Fruit fly (Drosophila melanogaster) whole organism, wandering third instar larva: ENCODE measurements around the gene CG9391.

Source experiments
- Abd-B ChIP-seq: fragments of >200 bp; optimal IDR thresholded peaks from 2 replicates; lab custom pipeline; 2017; ENCODE audit warnings: missing biosample characterization, missing genetic modification characterization
- CG32264 ChIP-seq: fragments of 200-800 bp; sonication (Bioruptor generic); optimal IDR thresholded peaks from 2 replicates; lab custom pipeline; 2016; ENCODE audit warnings: missing biosample characterization, missing genetic modification characterization
- CG9705 ChIP-seq: fragments of 200-800 bp; sonication (Bioruptor generic); optimal IDR thresholded peaks from 2 replicates; lab custom pipeline; 2018; ENCODE audit warnings: missing biosample characterization, mild to moderate bottlenecking, missing genetic modification characterization
- CrebA ChIP-seq: fragments of 200-800 bp; sonication (Bioruptor generic); optimal IDR thresholded peaks from 2 replicates; lab custom pipeline; 2016; ENCODE audit warnings: missing biosample characterization, mild to moderate bottlenecking, missing genetic modification characterization, borderline replicate concordance
- Dfd ChIP-seq: fragments of >200 bp; optimal IDR thresholded peaks from 2 replicates; lab custom pipeline; 2017; ENCODE audit warnings: missing biosample characterization, missing genetic modification characterization
- GATAd ChIP-seq: sonication (Bioruptor generic); optimal IDR thresholded peaks from 2 replicates; lab custom pipeline; 2016; ENCODE audit warnings: missing biosample characterization, missing genetic modification characterization
- HLH106 ChIP-seq: fragments of 200-800 bp; optimal IDR thresholded peaks from 3 replicates; lab custom pipeline; 2019; ENCODE audit warnings: missing biosample characterization, mild to moderate bottlenecking, missing genetic modification characterization, moderate library complexity
- Hnf4 ChIP-seq: fragments of 200-800 bp; sonication (Bioruptor generic); optimal IDR thresholded peaks from 2 replicates; lab custom pipeline; 2016; ENCODE audit warnings: missing biosample characterization, mild to moderate bottlenecking, missing genetic modification characterization
- Hr83 ChIP-seq: fragments of 200-300 bp; sonication (Bioruptor generic); optimal IDR thresholded peaks from 2 replicates; lab custom pipeline; 2016; ENCODE audit warnings: missing biosample characterization, mild to moderate bottlenecking, missing genetic modification characterization, moderate library complexity; ENCODE audit not compliant: poor library complexity, severe bottlenecking
- Jra ChIP-seq: sonication (Bioruptor generic); optimal IDR thresholded peaks from 2 replicates; lab custom pipeline; 2016; ENCODE audit warnings: missing biosample characterization, missing genetic modification characterization
- Mio ChIP-seq: sonication (Bioruptor generic); optimal IDR thresholded peaks from 2 replicates; lab custom pipeline; 2016; ENCODE audit warnings: missing biosample characterization, missing genetic modification characterization
- Myc ChIP-seq: fragments of >200 bp; optimal IDR thresholded peaks from 2 replicates; lab custom pipeline; 2017
- OdsH ChIP-seq: fragments of 200-800 bp; sonication (Bioruptor generic); optimal IDR thresholded peaks from 2 replicates; lab custom pipeline; 2016; ENCODE audit warnings: missing biosample characterization, mild to moderate bottlenecking, missing genetic modification characterization
- Rel ChIP-seq, 2 experiments: fragments of 200-800 bp; sonication (Bioruptor generic) in 1 of 2; optimal IDR thresholded peaks; 2 replicates in 1 of 2; 3 replicates in 1 of 2; lab custom pipeline; 2016 to 2019; ENCODE audit warnings: mild to moderate bottlenecking in 2 of 2, missing biosample characterization in 2 of 2, missing genetic modification characterization in 2 of 2, moderate library complexity in 1 of 2
- Sp1 ChIP-seq: fragments of 200-800 bp; sonication (Bioruptor generic); optimal IDR thresholded peaks from 3 replicates; lab custom pipeline; 2019; ENCODE audit warnings: missing biosample characterization, mild to moderate bottlenecking, missing genetic modification characterization, moderate library complexity
- Vsx2 ChIP-seq: fragments of 200-300, 225-300 bp; sonication (Bioruptor generic); optimal IDR thresholded peaks from 2 replicates; lab custom pipeline; 2018; ENCODE audit warnings: missing biosample characterization, missing genetic modification characterization; ENCODE audit not compliant: partially characterized antibody
- br ChIP-seq: fragments of 200-800 bp; sonication (Bioruptor generic); optimal IDR thresholded peaks from 2 replicates; lab custom pipeline; 2016; ENCODE audit warnings: missing biosample characterization, missing genetic modification characterization
- brk ChIP-seq: fragments of 200-800 bp; sonication (Bioruptor generic); optimal IDR thresholded peaks from 2 replicates; lab custom pipeline; 2016; ENCODE audit warnings: missing biosample characterization, mild to moderate bottlenecking, missing genetic modification characterization
- dmrt93B ChIP-seq: fragments of 200-800 bp; sonication (Bioruptor generic); optimal IDR thresholded peaks from 2 replicates; lab custom pipeline; 2018; ENCODE audit warnings: missing biosample characterization, mild to moderate bottlenecking, missing genetic modification characterization
- dsf ChIP-seq: sonication (Bioruptor generic); optimal IDR thresholded peaks from 2 replicates; lab custom pipeline; 2016; ENCODE audit warnings: missing biosample characterization, missing genetic modification characterization, borderline replicate concordance
- ey ChIP-seq: fragments of 200-800 bp; sonication (Bioruptor generic); optimal IDR thresholded peaks from 2 replicates; lab custom pipeline; 2016; ENCODE audit warnings: missing biosample characterization, missing genetic modification characterization
- foxo ChIP-seq, 2 experiments: fragments of 200-800 bp; sonication (Bioruptor generic); optimal IDR thresholded peaks; 2 replicates in 1 of 2; 3 replicates in 1 of 2; lab custom pipeline; 2016 to 2017; ENCODE audit warnings: missing biosample characterization in 2 of 2, missing genetic modification characterization in 2 of 2
- h ChIP-seq: fragments of 200-800 bp; sonication (Bioruptor generic); optimal IDR thresholded peaks from 3 replicates; lab custom pipeline; 2016; ENCODE audit warnings: missing biosample characterization, mild to moderate bottlenecking, missing genetic modification characterization
- jim ChIP-seq: fragments of 175-275, 200-325 bp; sonication (Bioruptor generic); optimal IDR thresholded peaks from 2 replicates; lab custom pipeline; 2016; ENCODE audit warnings: missing biosample characterization, mild to moderate bottlenecking, missing genetic modification characterization
- lola ChIP-seq: fragments of >200 bp; optimal IDR thresholded peaks from 2 replicates; lab custom pipeline; 2017; ENCODE audit warnings: missing biosample characterization, missing genetic modification characterization
- pan ChIP-seq: fragments of >200 bp; optimal IDR thresholded peaks from 2 replicates; lab custom pipeline; 2017
- psq ChIP-seq: fragments of 200-800 bp; sonication (Bioruptor generic); optimal IDR thresholded peaks from 3 replicates; lab custom pipeline; 2017; ENCODE audit warnings: missing biosample characterization, mild to moderate bottlenecking, missing genetic modification characterization, moderate library complexity
- rgr ChIP-seq: fragments of 200-800 bp; sonication (Bioruptor generic); optimal IDR thresholded peaks from 3 replicates; lab custom pipeline; 2016; ENCODE audit warnings: missing biosample characterization, mild to moderate bottlenecking, missing genetic modification characterization
- sage ChIP-seq: fragments of 200-800 bp; sonication (Bioruptor generic); optimal IDR thresholded peaks from 2 replicates; lab custom pipeline; 2016; ENCODE audit warnings: missing biosample characterization, mild to moderate bottlenecking, missing genetic modification characterization
- sv ChIP-seq: fragments of 200-800 bp; sonication (Bioruptor generic); optimal IDR thresholded peaks from 3 replicates; lab custom pipeline; 2016; ENCODE audit warnings: missing biosample characterization, missing genetic modification characterization
- tai ChIP-seq: sonication (Bioruptor generic); optimal IDR thresholded peaks from 2 replicates; lab custom pipeline; 2016; ENCODE audit warnings: missing biosample characterization, missing genetic modification characterization
- woc ChIP-seq: sonication (Bioruptor generic); optimal IDR thresholded peaks from 2 replicates; lab custom pipeline; 2016; ENCODE audit warnings: missing biosample characterization, mild to moderate bottlenecking, missing genetic modification characterization

The CG9391 gene

dm6 chr3L:21284720-21285638 is 16.8 kb upstream of the CG9391 start:
- no peak for TF ChIP-seq CrebA (GFP tag; lab: Kevin White, UChicago)
- no peak for TF ChIP-seq lola
- TF ChIP-seq dmrt93B (GFP tag; lab: Kevin White, UChicago): no peak
- no peak for TF ChIP-seq Rel (GFP tag; optimal IDR thresholded peaks at IDR 0.05; lab: Kevin White, UChicago)
- peak; percentile 72 for TF ChIP-seq Rel (tag; optimal IDR thresholded peaks at IDR 0.05; lab: Kevin White, UChicago)
- no peak for TF ChIP-seq dsf (GFP tag; lab: Kevin White, UChicago)

dm6 chr3L:21283795-21284194 is 15.7 kb upstream of the CG9391 start:
- TF ChIP-seq Rel (GFP tag; optimal IDR thresholded peaks at IDR 0.05; lab: Kevin White, UChicago) (no peak), Rel (tag; optimal IDR thresholded peaks at IDR 0.05; lab: Kevin White, UChicago) (peak; percentile 33), Dfd (GFP tag; lab: Kevin White, UChicago) (no peak)

- no peak for TF ChIP-seq Rel (GFP tag; optimal IDR thresholded peaks at IDR 0.05; lab: Kevin White, UChicago)
- TF ChIP-seq Rel (tag; optimal IDR thresholded peaks at IDR 0.05; lab: Kevin White, UChicago): peak; percentile 22
- no peak for TF ChIP-seq CG9705
Measured at dm6 chr3L:21282741-21283140, 14.6 kb upstream of the CG9391 start.

- TF ChIP-seq jim (GFP tag; lab: Kevin White, UChicago) (no peak), woc (GFP tag; lab: Kevin White, UChicago) (peak; percentile 19)
Measured at dm6 chr3L:21281706-21282105, 13.6 kb upstream of the CG9391 start.

- TF ChIP-seq Sp1 (GFP tag; lab: Kevin White, UChicago): peak; percentile 7
- no peak for TF ChIP-seq OdsH (GFP tag; lab: Kevin White, UChicago)
- TF ChIP-seq Vsx2 (GFP tag; lab: Kevin White, UChicago): no peak
- peak; percentile 27 for TF ChIP-seq h
- no peak for TF ChIP-seq psq
- TF ChIP-seq Rel (GFP tag; optimal IDR thresholded peaks at IDR 0.05; lab: Kevin White, UChicago): no peak
- peak; percentile 47 for TF ChIP-seq Rel (tag; optimal IDR thresholded peaks at IDR 0.05; lab: Kevin White, UChicago)
- peak; percentile 25 for TF ChIP-seq Myc (lab: Kevin White, UChicago)
- TF ChIP-seq foxo (GFP tag; optimal IDR thresholded peaks at IDR 0.05; lab: Kevin White, UChicago): peak in 1 of 2 experiments; percentile 10
- TF ChIP-seq dsf (GFP tag; lab: Kevin White, UChicago): no peak
- TF ChIP-seq sage (GFP tag; lab: Kevin White, UChicago): no peak
- TF ChIP-seq woc (GFP tag; lab: Kevin White, UChicago): no peak
- peak; percentile 36 for TF ChIP-seq Hnf4
Measured at dm6 chr3L:21280996-21281691, 13.0 kb upstream of the CG9391 start, which contains the start of gene ppl. Gene ppl (minus strand): TSS chr3L:21281506.

- peak; percentile 29 for TF ChIP-seq psq
- TF ChIP-seq Rel (GFP tag; optimal IDR thresholded peaks at IDR 0.05; lab: Kevin White, UChicago): no peak
- peak; percentile 33 for TF ChIP-seq Rel (tag; optimal IDR thresholded peaks at IDR 0.05; lab: Kevin White, UChicago)
- TF ChIP-seq Dfd (GFP tag; lab: Kevin White, UChicago): no peak
- TF ChIP-seq Vsx2 (GFP tag; lab: Kevin White, UChicago): no peak
- TF ChIP-seq GATAd: no peak
- peak; percentile 55 for TF ChIP-seq Sp1 (GFP tag; lab: Kevin White, UChicago)
- TF ChIP-seq rgr (GFP tag; lab: Kevin White, UChicago): peak; percentile 67
- TF ChIP-seq sv: peak; percentile 4
- TF ChIP-seq woc (GFP tag; lab: Kevin White, UChicago): no peak
- peak; percentile 31 for TF ChIP-seq HLH106 (tag; lab: Kevin White, UChicago)
- TF ChIP-seq tai: no peak
- no peak for TF ChIP-seq pan (lab: Kevin White, UChicago)
- peak; percentile 4 for TF ChIP-seq CG32264 (GFP tag; lab: Kevin White, UChicago)
- peak; percentile 15 for TF ChIP-seq Hnf4
- TF ChIP-seq dsf (GFP tag; lab: Kevin White, UChicago): no peak
- peak; percentile 87 for TF ChIP-seq h
- no peak for TF ChIP-seq sage (GFP tag; lab: Kevin White, UChicago)
- no peak for TF ChIP-seq CrebA (GFP tag; lab: Kevin White, UChicago)
- peak; percentile 68 for TF ChIP-seq br (GFP tag; lab: Kevin White, UChicago)
- peak; percentile 47 for TF ChIP-seq Jra (GFP tag; lab: Kevin White, UChicago)
- TF ChIP-seq Myc (lab: Kevin White, UChicago): no peak
- TF ChIP-seq Abd-B (GFP tag; lab: Kevin White, UChicago): no peak
- TF ChIP-seq lola: no peak
- TF ChIP-seq ey (GFP tag; lab: Kevin White, UChicago): peak; percentile 62
- peak; percentile 29 for TF ChIP-seq brk (GFP tag; lab: Kevin White, UChicago)
- TF ChIP-seq Mio (GFP tag; lab: Kevin White, UChicago): peak; percentile 21
- peak; percentile 67 for TF ChIP-seq Hr83
- no peak for TF ChIP-seq CG9705
Measured at dm6 chr3L:21279876-21280566, 11.9 kb upstream of the CG9391 start, which contains the start of gene AcCoAS. Gene AcCoAS (minus strand): TSS chr3L:21280243.
